Worm (Caenorhabditis elegans) whole organism, midembryonic: ENCODE data around the gene nlp-28.

Experiments used
- T22C8.4 ChIP-seq: fragments of 200-800 bp; sonication (Bioruptor generic); IDR thresholded peaks from 2 replicates; pipeline ENCODE4 v1.3.6; 2022; ENCODE audit warnings: missing genetic modification characterization, missing compliant biosample characterization
- cog-1 ChIP-seq: sonication (generic microtip); optimal IDR thresholded peaks from 2 replicates; lab custom pipeline; 2016; ENCODE audit warnings: missing genetic modification characterization, missing compliant biosample characterization
- flt-1 ChIP-seq: fragments of 200-800 bp; sonication (Bioruptor generic); IDR thresholded peaks from 2 replicates; pipeline ENCODE4 v1.3.6; 2022; ENCODE audit warnings: missing genetic modification characterization, missing compliant biosample characterization
- klf-2 ChIP-seq: fragments of 200-800 bp; sonication (Bioruptor generic); conservative IDR thresholded peaks from 2 replicates; pipeline ENCODE4 v1.3.6; 2022; ENCODE audit warnings: missing genetic modification reagents, missing genetic modification characterization, missing compliant biosample characterization
- med-1 ChIP-seq: sonication (generic microtip); optimal IDR thresholded peaks from 2 replicates; lab custom pipeline; 2017; ENCODE audit warnings: missing genetic modification characterization, mild to moderate bottlenecking, missing compliant biosample characterization, antibody characterized with exemption, missing genetic modification reagents; ENCODE audit not compliant: insufficient read depth
- ref-1 ChIP-seq: fragments of 200-800 bp; sonication (Bioruptor generic); conservative IDR thresholded peaks from 2 replicates; pipeline ENCODE4 v1.3.6; 2022; ENCODE audit warnings: missing genetic modification reagents, missing genetic modification characterization, missing compliant biosample characterization
- tab-1 ChIP-seq: fragments of 200-800 bp; sonication (Bioruptor generic); IDR thresholded peaks from 2 replicates; pipeline ENCODE4 v1.3.6; 2022; ENCODE audit warnings: missing genetic modification characterization, missing compliant biosample characterization
- ztf-23 ChIP-seq: fragments of 200-800 bp; sonication (Bioruptor generic); IDR thresholded peaks from 2 replicates; pipeline ENCODE4 v1.3.6; 2022; ENCODE audit warnings: missing genetic modification reagents, missing genetic modification characterization, missing compliant biosample characterization
- ztf-29 ChIP-seq: fragments of 200-800 bp; sonication (Bioruptor generic); IDR thresholded peaks from 2 replicates; pipeline ENCODE4 v1.3.6; 2022; ENCODE audit warnings: missing genetic modification reagents, missing genetic modification characterization, missing compliant biosample characterization

Gene nlp-28

ce11 chrV:3987616-3988015, at the start of gene nlp-28:
Gene nlp-28 (plus strand): TSS chrV:3987900.
- no peak for TF ChIP-seq flt-1 (GFP tag; lab: Robert Waterston, UW)
- no peak for TF ChIP-seq ztf-29

- TF ChIP-seq klf-2 (GFP tag; lab: Robert Waterston, UW) (no peak), med-1 (GFP tag; lab: Kevin White, UChicago) (no peak), flt-1 (GFP tag; lab: Robert Waterston, UW) (no peak), tab-1 (GFP tag; lab: Robert Waterston, UW) (no peak), cog-1 (no peak), ztf-23 (GFP tag; lab: Robert Waterston, UW) (no peak), ref-1 (no peak), ztf-29 (no peak), T22C8.4 (GFP tag; lab: Robert Waterston, UW) (no peak)
Observed at ce11 chrV:3938789-3939188, 48.9 kb upstream of the nlp-28 start, which contains the start of gene cyp-35B1. Gene cyp-35B1 (plus strand): TSS chrV:3939032.

- no peak for TF ChIP-seq ztf-23 (GFP tag; lab: Robert Waterston, UW)
- no peak for TF ChIP-seq cog-1
- no peak for TF ChIP-seq T22C8.4 (GFP tag; lab: Robert Waterston, UW)
- TF ChIP-seq ztf-29: no peak
- TF ChIP-seq tab-1 (GFP tag; lab: Robert Waterston, UW): no peak
- TF ChIP-seq flt-1 (GFP tag; lab: Robert Waterston, UW): no peak
- no peak for TF ChIP-seq ref-1
- no peak for TF ChIP-seq med-1 (GFP tag; lab: Kevin White, UChicago)
- TF ChIP-seq klf-2 (GFP tag; lab: Robert Waterston, UW): no peak
Observed at ce11 chrV:3941860-3942259, 45.8 kb upstream of the nlp-28 start, which contains the start of gene cyp-35B2. Gene cyp-35B2 (plus strand): TSS chrV:3942160.

ce11 chrV:3943364-3943763, 44.3 kb upstream of the nlp-28 start:
- TF ChIP-seq T22C8.4 (GFP tag; lab: Robert Waterston, UW) (no peak), ztf-23 (GFP tag; lab: Robert Waterston, UW) (no peak), cog-1 (no peak), ztf-29 (no peak), ref-1 (no peak), klf-2 (GFP tag; lab: Robert Waterston, UW) (no peak), flt-1 (GFP tag; lab: Robert Waterston, UW) (no peak), med-1 (GFP tag; lab: Kevin White, UChicago) (no peak), tab-1 (GFP tag; lab: Robert Waterston, UW) (no peak)

ce11 chrV:3945053-3945452, 42.6 kb upstream of the nlp-28 start, which contains the start of gene cyp-35B3:
Gene cyp-35B3 (plus strand): TSS chrV:3945353.
- TF ChIP-seq klf-2 (GFP tag; lab: Robert Waterston, UW) (no peak), T22C8.4 (GFP tag; lab: Robert Waterston, UW) (no peak), flt-1 (GFP tag; lab: Robert Waterston, UW) (no peak), cog-1 (no peak), ztf-29 (no peak), ref-1 (no peak), tab-1 (GFP tag; lab: Robert Waterston, UW) (no peak), med-1 (GFP tag; lab: Kevin White, UChicago) (no peak), ztf-23 (GFP tag; lab: Robert Waterston, UW) (no peak)

- TF ChIP-seq klf-2 (GFP tag; lab: Robert Waterston, UW) (no peak), cog-1 (no peak), flt-1 (GFP tag; lab: Robert Waterston, UW) (no peak), ztf-29 (no peak), ztf-23 (GFP tag; lab: Robert Waterston, UW) (no peak), T22C8.4 (GFP tag; lab: Robert Waterston, UW) (no peak), ref-1 (no peak), tab-1 (GFP tag; lab: Robert Waterston, UW) (no peak), med-1 (GFP tag; lab: Kevin White, UChicago) (no peak)
Observed at ce11 chrV:3949723-3950122, 38.0 kb upstream of the nlp-28 start, which contains the start of gene dach-1. Gene dach-1 (plus strand): TSS chrV:3950023.

ce11 chrV:3953739-3954138, 34.0 kb upstream of the nlp-28 start, which contains the start of gene str-247:
Gene str-247 (plus strand): TSS chrV:3954039.
- TF ChIP-seq cog-1 (no peak), T22C8.4 (GFP tag; lab: Robert Waterston, UW) (no peak), flt-1 (GFP tag; lab: Robert Waterston, UW) (no peak), ztf-29 (no peak), med-1 (GFP tag; lab: Kevin White, UChicago) (no peak), tab-1 (GFP tag; lab: Robert Waterston, UW) (no peak), ref-1 (no peak), ztf-23 (GFP tag; lab: Robert Waterston, UW) (no peak), klf-2 (GFP tag; lab: Robert Waterston, UW) (no peak)

ce11 chrV:3957608-3958007, 30.1 kb upstream of the nlp-28 start, which contains the start of gene cyp-34A5:
Gene cyp-34A5 (minus strand): TSS chrV:3957708.
- TF ChIP-seq cog-1: no peak
- TF ChIP-seq flt-1 (GFP tag; lab: Robert Waterston, UW): no peak
- no peak for TF ChIP-seq tab-1 (GFP tag; lab: Robert Waterston, UW)
- no peak for TF ChIP-seq med-1 (GFP tag; lab: Kevin White, UChicago)
- TF ChIP-seq ref-1: no peak
- no peak for TF ChIP-seq klf-2 (GFP tag; lab: Robert Waterston, UW)
- no peak for TF ChIP-seq ztf-29
- no peak for TF ChIP-seq ztf-23 (GFP tag; lab: Robert Waterston, UW)
- TF ChIP-seq T22C8.4 (GFP tag; lab: Robert Waterston, UW): no peak

- TF ChIP-seq klf-2 (GFP tag; lab: Robert Waterston, UW) (no peak), ref-1 (no peak), cog-1 (no peak), ztf-29 (no peak), med-1 (GFP tag; lab: Kevin White, UChicago) (no peak), flt-1 (GFP tag; lab: Robert Waterston, UW) (no peak), T22C8.4 (GFP tag; lab: Robert Waterston, UW) (no peak)
Observed at ce11 chrV:3961235-3961634, 26.5 kb upstream of the nlp-28 start, which contains the start of gene cyp-34A6. Gene cyp-34A6 (minus strand): TSS chrV:3961335.

ce11 chrV:3963715-3964114, 24.0 kb upstream of the nlp-28 start, which contains the start of gene cyp-34A7:
Gene cyp-34A7 (minus strand): TSS chrV:3963815.
- TF ChIP-seq ztf-29: no peak
- TF ChIP-seq ztf-23 (GFP tag; lab: Robert Waterston, UW): no peak
- TF ChIP-seq med-1 (GFP tag; lab: Kevin White, UChicago): no peak
- no peak for TF ChIP-seq T22C8.4 (GFP tag; lab: Robert Waterston, UW)
- no peak for TF ChIP-seq cog-1
- no peak for TF ChIP-seq flt-1 (GFP tag; lab: Robert Waterston, UW)
- no peak for TF ChIP-seq tab-1 (GFP tag; lab: Robert Waterston, UW)
- no peak for TF ChIP-seq klf-2 (GFP tag; lab: Robert Waterston, UW)
- TF ChIP-seq ref-1: no peak
